Worm (Caenorhabditis elegans) whole organism, L4/young adult: Measurements from ENCODE around the gene cst-1.

Experiments
- W03F9.2 ChIP-seq: fragments of 150-350 bp; optimal IDR thresholded peaks from 2 replicates; lab custom pipeline; 2014; ENCODE audit warnings: missing biosample characterization, missing genetic modification characterization
- dao-5 ChIP-seq: sonication (generic microtip); optimal IDR thresholded peaks from 2 replicates; lab custom pipeline; 2016; ENCODE audit warnings: missing genotype, missing genetic modification characterization, moderate library complexity, missing compliant biosample characterization
- him-1 ChIP-seq: sonication (generic microtip); optimal IDR thresholded peaks from 2 replicates; lab custom pipeline; 2016; ENCODE audit warnings: missing genotype, missing genetic modification reagents, missing genetic modification characterization, missing compliant biosample characterization

- TF ChIP-seq him-1 (tag; lab: Kevin White, UChicago), result no peak
- TF ChIP-seq dao-5 (tag; lab: Kevin White, UChicago), result no peak
- TF ChIP-seq W03F9.2 (tag; lab: Kevin White, UChicago), result no peak
Measured at ce11 chrX:4391680-4392079, 52.2 kb downstream of the cst-1 start.
